Fruit fly (Drosophila melanogaster) Kc167 (cell line): ENCODE data around the gene btn.

Experiments
- Myc ChIP-seq: fragments of >200 bp; optimal IDR thresholded peaks from 2 replicates; lab custom pipeline; 2017; ENCODE audit warnings: missing external identifiers
- Sin3A ChIP-seq: fragments of >200 bp; optimal IDR thresholded peaks from 2 replicates; lab custom pipeline; 2018; ENCODE audit warnings: missing external identifiers
- h ChIP-seq: fragments of >200 bp; optimal IDR thresholded peaks from 3 replicates; lab custom pipeline; 2018; ENCODE audit warnings: missing external identifiers
- insv ChIP-seq: fragments of >200 bp; optimal IDR thresholded peaks from 3 replicates; lab custom pipeline; 2018; ENCODE audit warnings: missing external identifiers
- psq ChIP-seq: fragments of >200 bp; optimal IDR thresholded peaks from 2 replicates; lab custom pipeline; 2017; ENCODE audit warnings: missing external identifiers
- ttk ChIP-seq: sonication (Bioruptor generic); optimal IDR thresholded peaks from 2 replicates; lab custom pipeline; 2017; ENCODE audit warnings: missing external identifiers

Gene btn

dm6 chr3R:22588756-22589155 is 2.3 kb upstream of the btn start:
- TF ChIP-seq h (lab: Kevin White, UChicago) = no peak
- no peak for TF ChIP-seq psq
- no peak for TF ChIP-seq Myc
- TF ChIP-seq Sin3A (lab: Kevin White, UChicago) = no peak
- TF ChIP-seq ttk (lab: Kevin White, UChicago) = no peak
- no peak for TF ChIP-seq insv (lab: Kevin White, UChicago)

DNA sequence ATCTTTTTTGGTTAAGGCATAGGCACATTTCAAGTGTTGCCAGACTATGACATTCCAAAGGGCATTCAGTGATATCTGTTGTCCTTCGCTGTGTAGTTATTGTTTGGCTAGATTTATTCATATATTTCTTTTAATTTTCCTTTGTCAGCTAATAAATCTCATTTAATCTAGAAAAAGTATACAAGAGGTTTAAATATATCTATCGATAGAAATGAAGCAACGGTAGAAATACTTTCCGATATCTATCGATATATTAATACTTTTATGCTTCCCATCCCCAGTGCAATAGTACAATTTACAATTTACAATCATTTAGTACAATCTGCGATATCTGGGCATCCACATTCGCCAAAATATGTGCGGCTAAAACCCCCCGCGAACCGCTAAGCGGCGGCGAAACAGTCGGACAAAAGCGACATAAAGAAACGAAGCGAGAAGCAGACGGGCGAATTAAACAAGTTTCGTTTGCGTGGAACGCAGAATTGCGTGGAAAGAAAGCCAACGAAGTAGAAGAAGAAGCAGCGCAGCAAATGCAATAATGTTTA is 1.1 kb upstream of the btn start, which contains the start of gene Efa6:
Efa6 (plus strand) TSS at position 337 of the 545 bp plus-strand sequence.
- TF ChIP-seq Myc = no peak
- no peak for TF ChIP-seq ttk (lab: Kevin White, UChicago)
- TF ChIP-seq psq = no peak
- no peak for TF ChIP-seq insv (lab: Kevin White, UChicago)
- TF ChIP-seq Sin3A (lab: Kevin White, UChicago) = no peak
- no peak for TF ChIP-seq h (lab: Kevin White, UChicago)

- no peak for TF ChIP-seq insv (lab: Kevin White, UChicago)
- no peak for TF ChIP-seq ttk (lab: Kevin White, UChicago)
- TF ChIP-seq Myc = no peak
- TF ChIP-seq psq = no peak
- TF ChIP-seq h (lab: Kevin White, UChicago) = no peak
- no peak for TF ChIP-seq Sin3A (lab: Kevin White, UChicago)
Observed at dm6 chr3R:22584582-22584981, 1.8 kb downstream of the btn start, which contains the start of the genes CG33107 and CG6937. CG33107 (minus strand) TSS chr3R:22584718. CG6937 (plus strand) TSS chr3R:22584773.

DNA sequence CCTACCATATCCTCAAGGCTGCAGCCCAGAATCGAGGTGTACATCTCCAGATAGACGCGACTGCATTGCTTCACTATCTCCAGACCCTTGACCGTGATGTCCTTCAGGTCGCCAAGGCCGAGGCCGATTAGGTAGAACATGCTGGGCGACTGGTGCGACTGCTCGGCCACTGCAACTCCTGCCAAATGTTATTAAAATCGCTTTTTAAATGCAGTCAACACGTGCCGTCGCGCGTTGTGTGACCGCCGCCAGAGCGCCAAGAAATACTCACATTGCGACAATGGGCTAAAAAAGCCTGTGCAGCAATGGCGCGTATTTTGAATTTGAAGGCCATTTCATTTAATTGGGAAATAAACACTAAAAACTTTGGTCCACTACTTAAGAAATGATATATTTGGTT is 3.4 kb downstream of the btn start, which contains the start of gene Dph5:
Dph5 (minus strand) TSS at position 245 of the 400 bp plus-strand sequence.
- TF ChIP-seq ttk (lab: Kevin White, UChicago) = no peak
- no peak for TF ChIP-seq Sin3A (lab: Kevin White, UChicago)
- TF ChIP-seq insv (lab: Kevin White, UChicago) = no peak
- no peak for TF ChIP-seq h (lab: Kevin White, UChicago)
- TF ChIP-seq psq = no peak
- TF ChIP-seq Myc = no peak

DNA sequence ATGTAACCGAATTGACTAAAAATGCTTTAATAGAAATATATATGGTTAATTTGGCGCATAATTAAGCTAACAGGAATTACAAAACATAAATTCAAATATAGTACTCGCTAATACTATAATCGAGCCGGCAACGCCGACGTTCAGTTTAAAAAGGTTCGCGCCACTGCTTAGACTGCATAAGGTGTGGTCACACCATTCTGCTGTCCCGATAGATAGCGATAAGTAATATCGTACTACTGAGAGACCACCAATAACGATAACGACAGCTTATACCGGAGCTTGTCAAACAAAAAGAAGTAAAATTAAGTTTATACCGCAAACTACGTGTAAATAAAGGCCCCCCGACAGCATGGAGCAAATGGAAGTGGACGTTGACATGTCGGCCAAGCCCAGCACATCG is 5.9 kb downstream of the btn start, which contains the start of gene CSN6:
CSN6 (plus strand) TSS at position 228 of the 400 bp plus-strand sequence.
- TF ChIP-seq Sin3A (lab: Kevin White, UChicago) = no peak
- TF ChIP-seq insv (lab: Kevin White, UChicago) = no peak

dm6 chr3R:22576979-22577378 is 9.4 kb downstream of the btn start:
- TF ChIP-seq h (lab: Kevin White, UChicago) (no peak), psq (no peak), Sin3A (lab: Kevin White, UChicago) (no peak), Myc (no peak)

DNA sequence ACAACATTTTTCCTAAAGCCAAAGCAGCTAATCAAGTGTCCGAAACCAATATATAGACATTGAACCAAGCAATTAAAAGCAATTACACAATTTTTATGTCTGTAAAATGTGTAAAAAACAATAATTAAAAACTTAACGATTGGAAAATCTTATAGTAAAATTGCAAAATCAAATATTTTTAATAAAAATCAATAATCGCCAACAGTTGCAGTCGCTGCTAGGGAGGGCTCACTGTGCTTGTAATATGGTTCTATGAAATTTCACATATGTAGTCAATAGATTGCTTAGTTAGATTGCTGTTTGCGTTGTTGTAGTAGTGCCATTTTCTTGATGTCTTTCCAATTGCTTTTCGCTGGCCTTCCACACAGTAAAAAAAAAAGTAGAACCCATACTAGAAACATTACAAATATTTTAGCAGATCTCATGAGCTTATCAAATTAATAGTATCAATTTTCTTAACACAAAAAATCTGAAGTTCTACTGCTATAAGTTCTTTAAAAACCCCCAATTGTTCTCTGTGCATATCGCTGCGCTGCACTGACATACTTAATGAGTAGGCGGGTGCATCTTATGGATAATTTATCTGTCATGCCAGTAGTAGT is 10.2 kb downstream of the btn start:
- no peak for TF ChIP-seq ttk (lab: Kevin White, UChicago)
- TF ChIP-seq Sin3A (lab: Kevin White, UChicago) = no peak
- TF ChIP-seq Myc = no peak
- TF ChIP-seq insv (lab: Kevin White, UChicago) = no peak
- TF ChIP-seq h (lab: Kevin White, UChicago) = no peak
- TF ChIP-seq psq = no peak

DNA sequence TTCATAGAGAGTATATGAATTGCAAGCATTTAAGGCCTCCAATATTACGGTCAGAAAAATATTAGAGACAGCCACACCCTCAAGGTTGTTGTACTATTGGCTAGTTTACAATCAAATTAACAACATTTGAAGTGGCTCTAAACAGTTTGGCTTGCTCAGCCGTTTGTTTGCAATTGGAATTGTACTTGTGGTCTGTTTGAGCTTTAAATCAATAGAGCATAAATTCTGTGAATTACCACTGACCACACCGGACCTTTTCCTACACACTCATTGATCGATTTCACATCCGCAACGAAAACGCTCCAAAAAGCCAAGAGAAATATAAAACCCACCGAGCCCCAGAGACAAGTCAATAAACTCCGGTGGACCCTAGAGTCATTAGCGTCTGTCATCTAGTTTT is 12.8 kb downstream of the btn start:
- TF ChIP-seq ttk (lab: Kevin White, UChicago) = no peak
- TF ChIP-seq h (lab: Kevin White, UChicago) = no peak
- TF ChIP-seq psq = no peak
- no peak for TF ChIP-seq Sin3A (lab: Kevin White, UChicago)
- no peak for TF ChIP-seq Myc
- no peak for TF ChIP-seq insv (lab: Kevin White, UChicago)

dm6 chr3R:22569888-22570287 is 16.5 kb downstream of the btn start, which contains the start of gene CG33110:
CG33110 (plus strand) TSS chr3R:22570188.
- TF ChIP-seq psq (no peak), h (lab: Kevin White, UChicago) (no peak), ttk (lab: Kevin White, UChicago) (no peak), insv (lab: Kevin White, UChicago) (no peak), Sin3A (lab: Kevin White, UChicago) (no peak), Myc (no peak)

- no peak for TF ChIP-seq h (lab: Kevin White, UChicago)
- TF ChIP-seq ttk (lab: Kevin White, UChicago) = no peak
- no peak for TF ChIP-seq Sin3A (lab: Kevin White, UChicago)
- TF ChIP-seq psq = no peak
- no peak for TF ChIP-seq insv (lab: Kevin White, UChicago)
- TF ChIP-seq Myc = no peak
Observed at dm6 chr3R:22568508-22568907, 17.9 kb downstream of the btn start.

DNA sequence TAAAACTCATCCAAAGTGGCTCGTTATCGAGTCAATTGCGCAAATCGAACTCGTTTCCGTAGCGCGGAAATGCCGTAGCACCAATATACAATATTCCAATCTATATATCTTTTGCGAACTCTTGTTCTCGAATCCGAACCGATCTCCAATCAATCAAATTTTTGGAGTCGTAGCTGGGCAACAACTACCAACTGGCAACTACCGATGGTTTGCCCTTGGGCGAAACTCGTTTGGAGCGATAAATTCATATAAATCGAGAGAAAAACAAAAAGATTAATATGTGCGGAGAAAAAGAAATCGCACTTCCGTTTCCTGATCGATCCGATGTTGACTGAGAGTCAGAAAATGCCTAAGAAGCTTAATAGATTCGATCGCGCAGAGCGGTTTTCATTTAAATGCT is 20.7 kb downstream of the btn start:
- TF ChIP-seq Sin3A (lab: Kevin White, UChicago) = no peak
- no peak for TF ChIP-seq ttk (lab: Kevin White, UChicago)

DNA sequence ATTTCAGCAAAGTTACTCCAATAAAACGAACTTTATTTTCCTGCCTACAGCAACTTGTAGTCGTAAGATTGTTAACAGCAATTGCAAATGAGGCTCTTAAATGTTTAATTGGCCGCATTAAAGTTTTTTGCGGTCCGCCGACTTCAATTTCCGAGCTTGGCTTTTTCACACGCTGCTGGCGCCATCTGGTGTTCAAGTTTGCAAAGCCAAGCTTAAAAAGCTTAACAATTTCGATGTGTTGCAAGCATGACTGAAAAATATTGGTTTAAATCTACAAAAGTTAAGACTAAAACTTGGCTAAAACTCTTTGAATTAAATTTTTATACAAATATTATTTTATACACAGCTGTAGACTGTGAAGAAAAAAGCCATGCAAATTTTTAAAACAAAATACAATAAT is 21.7 kb downstream of the btn start:
- no peak for TF ChIP-seq h (lab: Kevin White, UChicago)
- no peak for TF ChIP-seq Sin3A (lab: Kevin White, UChicago)
- no peak for TF ChIP-seq ttk (lab: Kevin White, UChicago)
- TF ChIP-seq Myc = no peak
- no peak for TF ChIP-seq psq
- no peak for TF ChIP-seq insv (lab: Kevin White, UChicago)

dm6 chr3R:22564076-22564475 is 22.3 kb downstream of the btn start:
- TF ChIP-seq Myc = no peak
- no peak for TF ChIP-seq Sin3A (lab: Kevin White, UChicago)
